Fruit fly (Drosophila melanogaster): ENCODE data around the gene mRpL36.

The mRpL36 gene

dm6 chr3L:8128396-8129050 lies 3.6 kb upstream of the mRpL36 start:
- TF ChIP-seq esn (GFP tag; optimal IDR thresholded peaks at IDR 0.05), result no peak
- 0 out of 2 replicates have a peak, but pooled peaks have one; percentile 10 for TF ChIP-seq CG15336 (GFP tag; IDR thresholded peaks at IDR 0.05)
- TF ChIP-seq fkh (GFP tag; optimal IDR thresholded peaks at IDR 0.05), result no peak
- TF ChIP-seq CG10669 (GFP tag; optimal IDR thresholded peaks at IDR 0.05), result no peak
- TF ChIP-seq Eip93F (GFP tag; optimal IDR thresholded peaks at IDR 0.05), result no peak
- no peak for TF ChIP-seq ss (GFP tag; optimal IDR thresholded peaks at IDR 0.05)
- TF ChIP-seq dac (GFP tag; optimal IDR thresholded peaks at IDR 0.05), result no peak
- no peak for TF ChIP-seq CG6163 (GFP tag; IDR thresholded peaks at IDR 0.05)
- no peak for TF ChIP-seq Sox102F (GFP tag; optimal IDR thresholded peaks at IDR 0.05)
- no peak for TF ChIP-seq spab (GFP tag; optimal IDR thresholded peaks at IDR 0.05)
- 0 out of 3 replicates have a peak, but pooled peaks have one; percentile 20 for TF ChIP-seq CG8119 (GFP tag; IDR thresholded peaks at IDR 0.05)
- TF ChIP-seq pdm3 (GFP tag; optimal IDR thresholded peaks at IDR 0.05), result no peak
- TF ChIP-seq Gug (GFP tag; IDR thresholded peaks at IDR 0.05), result no peak
- TF ChIP-seq CG16779 (tag; optimal IDR thresholded peaks at IDR 0.05), result no peak
- TF ChIP-seq vri (GFP tag; optimal IDR thresholded peaks at IDR 0.05), result peak; percentile 77
- no peak for TF ChIP-seq CG7368 (GFP tag; optimal IDR thresholded peaks at IDR 0.05)
- TF ChIP-seq Sox15 (GFP tag; optimal IDR thresholded peaks at IDR 0.05), result no peak
- TF ChIP-seq Lpt (GFP tag; optimal IDR thresholded peaks at IDR 0.05), result no peak
- no peak for TF ChIP-seq CG9139 (GFP tag; optimal IDR thresholded peaks at IDR 0.05)
- TF ChIP-seq CG11294 (GFP tag; IDR thresholded peaks at IDR 0.05), result no peak
- no peak for TF ChIP-seq cyc (GFP tag; optimal IDR thresholded peaks at IDR 0.05)
- TF ChIP-seq Blimp-1 (GFP tag; optimal IDR thresholded peaks at IDR 0.05), result no peak
- no peak for TF ChIP-seq CG4318 (GFP tag; optimal IDR thresholded peaks at IDR 0.05)
- TF ChIP-seq Eip78C (GFP tag), result peak; percentile 49
- no peak for TF ChIP-seq topi (GFP tag; optimal IDR thresholded peaks at IDR 0.05)
- TF ChIP-seq Smox (GFP tag; optimal IDR thresholded peaks at IDR 0.05), result no peak
- no peak for TF ChIP-seq Ets96B (tag; optimal IDR thresholded peaks at IDR 0.05)
- TF ChIP-seq CG3919 (GFP tag; optimal IDR thresholded peaks at IDR 0.05), result no peak
- no peak for TF ChIP-seq CG1621 (tag; optimal IDR thresholded peaks at IDR 0.05)
- TF ChIP-seq OdsH (GFP tag; optimal IDR thresholded peaks at IDR 0.05), result no peak
- no peak for TF ChIP-seq CG34406 (GFP tag; optimal IDR thresholded peaks at IDR 0.05)
- TF ChIP-seq salr (GFP tag; optimal IDR thresholded peaks at IDR 0.05), result no peak

DNA sequence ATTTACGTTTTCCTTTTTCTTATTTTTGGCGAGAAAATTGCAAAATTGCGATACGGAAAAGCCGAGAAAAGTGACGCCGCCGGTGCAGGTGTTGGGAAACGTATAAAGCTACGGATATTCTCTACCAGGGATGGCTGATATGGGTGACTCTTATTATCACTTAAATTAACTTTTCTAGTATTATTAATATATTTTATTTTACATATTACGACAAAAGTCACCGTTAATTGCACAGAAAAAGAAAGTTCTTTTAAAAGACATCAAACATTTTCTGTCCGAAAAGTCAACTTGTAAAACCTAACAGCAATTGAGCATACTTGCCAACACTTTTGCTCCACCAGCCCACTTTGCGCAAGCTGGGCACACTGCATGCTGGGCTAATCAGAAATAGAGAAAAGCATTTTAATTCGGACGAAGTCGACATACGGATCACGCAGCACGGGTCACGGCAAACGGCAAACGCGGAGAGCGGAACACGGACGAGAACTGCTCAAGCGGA lies 2.8 kb upstream of the mRpL36 start, which contains the start of the genes Cds and Uba2:
Cds (plus strand) TSS at position 51 of the 499 bp plus-strand sequence.
Uba2 (minus strand) TSS at position 107 of the 499 bp plus-strand sequence.
- TF ChIP-seq CG11294 (GFP tag; IDR thresholded peaks at IDR 0.05), result peak; percentile 84; the same call in 1 of the 2 replicates
- peak; percentile 86 for TF ChIP-seq CG6163 (GFP tag; IDR thresholded peaks at IDR 0.05)
- peak; percentile 93 for TF ChIP-seq OdsH (GFP tag; optimal IDR thresholded peaks at IDR 0.05)
- TF ChIP-seq spab (GFP tag; optimal IDR thresholded peaks at IDR 0.05), result no peak
- TF ChIP-seq CG6792 (GFP tag; optimal IDR thresholded peaks at IDR 0.05), result peak; percentile 83
- TF ChIP-seq CG11902 (GFP tag; optimal IDR thresholded peaks at IDR 0.05), result peak; percentile 79
- TF ChIP-seq CG10631 (GFP tag; optimal IDR thresholded peaks at IDR 0.05), result peak; percentile 94
- no peak for TF ChIP-seq CG4318 (GFP tag; optimal IDR thresholded peaks at IDR 0.05)
- TF ChIP-seq CG8119 (GFP tag; IDR thresholded peaks at IDR 0.05), result peak; percentile 83; the same call in 2 of the 3 replicates
- TF ChIP-seq Eip75B (GFP tag; optimal IDR thresholded peaks at IDR 0.05), result peak; percentile 82
- TF ChIP-seq salr (GFP tag; optimal IDR thresholded peaks at IDR 0.05), result peak; percentile 67 to 82
- peak; percentile 72 for TF ChIP-seq CG7368 (GFP tag; optimal IDR thresholded peaks at IDR 0.05)
- peak; percentile 86 for TF ChIP-seq Sox15 (GFP tag; optimal IDR thresholded peaks at IDR 0.05)
- TF ChIP-seq ss (GFP tag; optimal IDR thresholded peaks at IDR 0.05), result peak in 1 of 2 experiments; percentile 85
- peak; percentile 85 for TF ChIP-seq Gug (GFP tag; IDR thresholded peaks at IDR 0.05)
- peak; percentile 86 for TF ChIP-seq cyc (GFP tag; optimal IDR thresholded peaks at IDR 0.05)
- peak; percentile 84 for TF ChIP-seq Hr39 (GFP tag; optimal IDR thresholded peaks at IDR 0.05)
- peak; percentile 81 for TF ChIP-seq dac (GFP tag; optimal IDR thresholded peaks at IDR 0.05)
- peak; percentile 79 for TF ChIP-seq Lpt (GFP tag; optimal IDR thresholded peaks at IDR 0.05)
- no peak for TF ChIP-seq Smox (GFP tag; optimal IDR thresholded peaks at IDR 0.05)
- TF ChIP-seq Ets21C (GFP tag; optimal IDR thresholded peaks at IDR 0.05), result peak; percentile 78
- TF ChIP-seq Met (GFP tag; optimal IDR thresholded peaks at IDR 0.05), result no peak
- TF ChIP-seq acj6 (GFP tag; optimal IDR thresholded peaks at IDR 0.05), result peak; percentile 92
- peak; percentile 35 for TF ChIP-seq fd59A (GFP tag; optimal IDR thresholded peaks at IDR 0.05)
- peak; percentile 90 for TF ChIP-seq CG3919 (GFP tag; optimal IDR thresholded peaks at IDR 0.05)
- peak; percentile 83 for TF ChIP-seq CG31627 (GFP tag; optimal IDR thresholded peaks at IDR 0.05)
- TF ChIP-seq CG32006 (GFP tag; optimal IDR thresholded peaks at IDR 0.05), result peak; percentile 90
- TF ChIP-seq CG6854 (GFP tag; optimal IDR thresholded peaks at IDR 0.05), result peak; percentile 58
- TF ChIP-seq Sox102F (GFP tag; optimal IDR thresholded peaks at IDR 0.05), result peak; percentile 81
- TF ChIP-seq net (GFP tag; optimal IDR thresholded peaks at IDR 0.05), result peak; percentile 85
- TF ChIP-seq CG11762 (GFP tag; optimal IDR thresholded peaks at IDR 0.05; ENCODE audit: insufficient read depth), result peak; percentile 81
- TF ChIP-seq Sox14 (GFP tag; optimal IDR thresholded peaks at IDR 0.05), result peak; percentile 76
- peak; percentile 89 for TF ChIP-seq Eip78C (GFP tag)

All from whole organism, prepupa.